Worm (Caenorhabditis elegans): ENCODE measurements around the gene C43F9.4.

ce11 chrIV:10636649-10637048, 47.7 kb upstream of the C43F9.4 start, which contains the start of gene F56C4.1:
- TF ChIP-seq unc-130 (GFP tag; optimal IDR thresholded peaks at IDR 0.05) = no peak
- TF ChIP-seq ztf-11 (tag; optimal IDR thresholded peaks at IDR 0.05) = no peak
- TF ChIP-seq nhr-76 (tag; optimal IDR thresholded peaks at IDR 0.05) = no peak
- no peak for TF ChIP-seq nhr-25 (tag; optimal IDR thresholded peaks at IDR 0.05; ENCODE audit: borderline replicate concordance, insufficient read depth)
- TF ChIP-seq unc-62 (GFP tag; optimal IDR thresholded peaks at IDR 0.05 in 1 of 2) = no peak
- no peak for TF ChIP-seq unc-62 (tag; optimal IDR thresholded peaks at IDR 0.05)
- no peak for TF ChIP-seq snpc-4 (tag; optimal IDR thresholded peaks at IDR 0.05)
- TF ChIP-seq ama-1 (optimal IDR thresholded peaks at IDR 0.05) = no peak
- no peak for TF ChIP-seq fkh-10 (GFP tag; optimal IDR thresholded peaks at IDR 0.05)
- TF ChIP-seq nhr-28 (tag; optimal IDR thresholded peaks at IDR 0.05) = no peak
- no peak for TF ChIP-seq ces-1 (GFP tag; optimal IDR thresholded peaks at IDR 0.05)
- no peak for TF ChIP-seq lin-13 (GFP tag; optimal IDR thresholded peaks at IDR 0.05)
- no peak for TF ChIP-seq lin-39 (tag; optimal IDR thresholded peaks at IDR 0.05)

Data from whole organism, L4 larva.